Fruit fly (Drosophila melanogaster) whole organism, embryonic: ENCODE results near the gene CG5070.

Experiments
- Ada2b ChIP-seq: fragments of 200-800 bp; sonication (Bioruptor generic); IDR thresholded peaks from 2 replicates; pipeline ENCODE4 v1.3.6; 2022; ENCODE audit warnings: missing biosample characterization, missing genetic modification characterization
- B-H1 ChIP-seq: fragments of 200-800 bp; sonication (Bioruptor generic); IDR thresholded peaks from 3 replicates; pipeline ENCODE4 v1.3.6; 2022; ENCODE audit warnings: missing biosample characterization, missing genetic modification characterization
- CG14965 ChIP-seq: fragments of 200-800 bp; sonication (Bioruptor generic); optimal IDR thresholded peaks from 2 replicates; lab custom pipeline; 2016; ENCODE audit warnings: missing biosample characterization, missing genetic modification characterization, borderline replicate concordance
- CG15269 ChIP-seq: fragments of 200-800 bp; sonication (Bioruptor generic); optimal IDR thresholded peaks from 2 replicates; lab custom pipeline; 2018; ENCODE audit warnings: missing biosample characterization, mild to moderate bottlenecking, missing genetic modification characterization, moderate library complexity
- CG16813 ChIP-seq: fragments of 200-800 bp; sonication (Bioruptor generic); IDR thresholded peaks from 3 replicates; pipeline ENCODE4 v1.3.6; 2022; ENCODE audit warnings: missing biosample characterization, missing genetic modification characterization; ENCODE audit not compliant: partially characterized antibody
- CG17361 ChIP-seq: fragments of 200-800 bp; sonication (Bioruptor generic); IDR thresholded peaks from 3 replicates; pipeline ENCODE4 v1.3.6; 2022; ENCODE audit warnings: missing biosample characterization, missing genetic modification characterization
- CG17568 ChIP-seq: fragments of 200-800 bp; sonication (Bioruptor generic); optimal IDR thresholded peaks from 2 replicates; lab custom pipeline; 2018; ENCODE audit warnings: missing biosample characterization, mild to moderate bottlenecking, missing genetic modification characterization, moderate library complexity
- CG17612 ChIP-seq: fragments of 200-800 bp; sonication (Bioruptor generic); IDR thresholded peaks from 2 replicates; pipeline ENCODE4 v1.3.6; 2022; ENCODE audit warnings: missing biosample characterization, missing genetic modification characterization
- CG18599 ChIP-seq: fragments of 200-800 bp; sonication (Bioruptor generic); optimal IDR thresholded peaks from 3 replicates; lab custom pipeline; 2017; ENCODE audit warnings: missing biosample characterization, missing genetic modification characterization, mild to moderate bottlenecking, moderate library complexity, missing genetic modification reagents
- CG32767 ChIP-seq: fragments of 200-800 bp; sonication (Bioruptor generic); IDR thresholded peaks from 2 replicates; pipeline ENCODE4 v1.3.6; 2022; ENCODE audit warnings: missing biosample characterization, missing genetic modification characterization
- CG32772 ChIP-seq: fragments of 200-800 bp; sonication (Bioruptor generic); IDR thresholded peaks from 2 replicates; pipeline ENCODE4 v1.3.6; 2022; ENCODE audit warnings: missing biosample characterization, missing genetic modification characterization
- CG3838 ChIP-seq: fragments of 200-800 bp; sonication (Bioruptor generic); optimal IDR thresholded peaks from 3 replicates; lab custom pipeline; 2016; ENCODE audit warnings: missing biosample characterization, missing genetic modification characterization
- CG43689 ChIP-seq: fragments of 200-800 bp; sonication (Bioruptor generic); IDR thresholded peaks from 2 replicates; pipeline ENCODE4 v1.3.6; 2022; ENCODE audit warnings: missing biosample characterization, missing genetic modification characterization
- CG7928 ChIP-seq: fragments of 200-800 bp; sonication (Bioruptor generic); optimal IDR thresholded peaks from 2 replicates; lab custom pipeline; 2017; ENCODE audit warnings: missing biosample characterization, mild to moderate bottlenecking, missing genetic modification characterization
- CG8089 ChIP-seq: fragments of 200-800 bp; sonication (Bioruptor generic); optimal IDR thresholded peaks from 3 replicates; lab custom pipeline; 2016; ENCODE audit warnings: missing biosample characterization, missing genetic modification characterization
- CG8359 ChIP-seq: fragments of 200-800 bp; sonication (Bioruptor generic); optimal IDR thresholded peaks from 2 replicates; lab custom pipeline; 2017; ENCODE audit warnings: missing biosample characterization, mild to moderate bottlenecking, missing genetic modification characterization, borderline replicate concordance
- CG8388 ChIP-seq: fragments of 200-800 bp; sonication (Bioruptor generic); optimal IDR thresholded peaks from 2 replicates; lab custom pipeline; 2019; ENCODE audit warnings: missing biosample characterization, mild to moderate bottlenecking, missing genetic modification characterization, moderate library complexity
- CG8765 ChIP-seq: fragments of 200-800 bp; sonication (Bioruptor generic); IDR thresholded peaks from 2 replicates; pipeline ENCODE4 v1.3.6; 2022; ENCODE audit warnings: missing biosample characterization, missing genetic modification characterization
- CG9797 ChIP-seq: fragments of 200-800 bp; sonication (Bioruptor generic); optimal IDR thresholded peaks from 3 replicates; lab custom pipeline; 2018; ENCODE audit warnings: missing biosample characterization, mild to moderate bottlenecking, missing genetic modification characterization
- Dfd ChIP-seq, 2 experiments: fragments of >200 bp; optimal IDR thresholded peaks; 2 replicates each; lab custom pipeline; 2017; ENCODE audit warnings: missing biosample characterization in 2 of 2, missing genetic modification characterization in 2 of 2
- HLH54F ChIP-seq: fragments of 200-800 bp; sonication (Bioruptor generic); optimal IDR thresholded peaks from 3 replicates; lab custom pipeline; 2016; ENCODE audit warnings: missing biosample characterization, missing genetic modification characterization
- Med ChIP-seq: fragments of 200-800 bp; sonication (Bioruptor generic); peaks from one replicate; lab custom pipeline; 2016; ENCODE audit warnings: missing biosample characterization, missing genetic modification characterization, mild to moderate bottlenecking, inconsistent platforms, moderate library complexity
- Mes4 ChIP-seq: fragments of 200-800 bp; sonication (Bioruptor generic); optimal IDR thresholded peaks from 2 replicates; lab custom pipeline; 2016; ENCODE audit warnings: missing biosample characterization, missing genetic modification characterization
- Neu2 ChIP-seq: fragments of 200-800 bp; sonication (Bioruptor generic); optimal IDR thresholded peaks from 3 replicates; lab custom pipeline; 2016; ENCODE audit warnings: missing biosample characterization, missing genetic modification characterization, borderline replicate concordance
- Optix ChIP-seq: fragments of 200-800 bp; sonication (Bioruptor generic); IDR thresholded peaks from 3 replicates; pipeline ENCODE4 v1.3.6; 2022; ENCODE audit warnings: missing biosample characterization, missing genetic modification characterization
- Tbp ChIP-seq: fragments of >200 bp; optimal IDR thresholded peaks from 2 replicates; lab custom pipeline; 2018; ENCODE audit warnings: missing biosample characterization, missing genetic modification characterization
- amos ChIP-seq: fragments of 200-800 bp; sonication (Bioruptor generic); IDR thresholded peaks from 2 replicates; pipeline ENCODE4 v1.3.6; 2022; ENCODE audit warnings: missing biosample characterization, missing genetic modification characterization; ENCODE audit not compliant: partially characterized antibody
- az2 ChIP-seq: fragments of 200-800 bp; sonication (Bioruptor generic); optimal IDR thresholded peaks from 3 replicates; lab custom pipeline; 2016; ENCODE audit warnings: missing biosample characterization, missing genetic modification characterization
- bowl ChIP-seq: fragments of 200-800 bp; sonication (Bioruptor generic); IDR thresholded peaks from 2 replicates; pipeline ENCODE4 v1.3.6; 2022; ENCODE audit warnings: missing biosample characterization, missing genetic modification characterization
- cwo ChIP-seq: fragments of 200-800 bp; sonication (Bioruptor generic); optimal IDR thresholded peaks from 3 replicates; lab custom pipeline; 2017; ENCODE audit warnings: missing biosample characterization, missing genetic modification characterization, mild to moderate bottlenecking, moderate library complexity, missing genetic modification reagents
- disco-r ChIP-seq: fragments of 200-800 bp; sonication (Bioruptor generic); optimal IDR thresholded peaks from 2 replicates; lab custom pipeline; 2016; ENCODE audit warnings: missing biosample characterization, missing genetic modification characterization
- dpn ChIP-seq, 2 experiments: fragments of 200-800 bp; sonication (Bioruptor generic); optimal IDR thresholded peaks; 3 replicates each; lab custom pipeline; 2016; ENCODE audit warnings: missing biosample characterization in 2 of 2, missing genetic modification characterization in 2 of 2
- esg ChIP-seq: fragments of 200-800 bp; sonication (Bioruptor generic); conservative IDR thresholded peaks from 2 replicates; pipeline ENCODE4 v1.3.6; 2022; ENCODE audit warnings: missing biosample characterization, missing genetic modification characterization
- eve ChIP-seq, 2 experiments: fragments of >200 bp; optimal IDR thresholded peaks; 2 replicates each; lab custom pipeline; 2017; ENCODE audit warnings: missing biosample characterization in 2 of 2, missing genetic modification characterization in 2 of 2
- fd102C ChIP-seq: fragments of 200-800 bp; sonication (Bioruptor generic); optimal IDR thresholded peaks from 2 replicates; lab custom pipeline; 2018; ENCODE audit warnings: missing biosample characterization, mild to moderate bottlenecking, missing genetic modification characterization, moderate library complexity
- gro ChIP-seq: fragments of 200-800 bp; sonication (Bioruptor generic); optimal IDR thresholded peaks from 2 replicates; lab custom pipeline; 2016; ENCODE audit warnings: missing biosample characterization, missing genetic modification characterization
- jing ChIP-seq: fragments of 200-800 bp; sonication (Bioruptor generic); optimal IDR thresholded peaks from 2 replicates; lab custom pipeline; 2018; ENCODE audit warnings: missing biosample characterization, mild to moderate bottlenecking, missing genetic modification characterization
- lilli ChIP-seq: fragments of 200-800 bp; sonication (Bioruptor generic); optimal IDR thresholded peaks from 3 replicates; lab custom pipeline; 2016; ENCODE audit warnings: missing biosample characterization, missing genetic modification characterization
- maf-S ChIP-seq: fragments of 200-800 bp; sonication (Bioruptor generic); optimal IDR thresholded peaks from 2 replicates; lab custom pipeline; 2016; ENCODE audit warnings: missing biosample characterization, missing genetic modification characterization
- pan ChIP-seq, 4 experiments: fragments of >200 bp in 3 of 4; fragments of 200-800 bp in 1 of 4; sonication (Bioruptor generic) in 1 of 4; optimal IDR thresholded peaks in 3 of 4; IDR thresholded peaks in 1 of 4; 2 replicates each; pipeline versions ENCODE4 v1.3.6 to Lab custom; 2017 to 2022; ENCODE audit warnings: missing biosample characterization in 2 of 4, missing genetic modification characterization in 2 of 4, mixed read lengths in 1 of 4
- peb ChIP-seq: fragments of 200-800 bp; sonication (Bioruptor generic); IDR thresholded peaks from 2 replicates; pipeline ENCODE4 v1.3.6; 2022; ENCODE audit warnings: missing biosample characterization, missing genetic modification characterization
- pnt ChIP-seq: fragments of 200-800 bp; sonication (Bioruptor generic); optimal IDR thresholded peaks from 3 replicates; lab custom pipeline; 2016; ENCODE audit warnings: missing biosample characterization, missing genetic modification characterization
- psq ChIP-seq: fragments of 200-800 bp; sonication (Bioruptor generic); optimal IDR thresholded peaks from 2 replicates; lab custom pipeline; 2017; ENCODE audit warnings: missing biosample characterization, missing genetic modification characterization
- slbo ChIP-seq: fragments of 200-800 bp; sonication (Bioruptor generic); IDR thresholded peaks from 2 replicates; pipeline ENCODE4 v1.3.6; 2022; ENCODE audit warnings: missing biosample characterization, missing genetic modification characterization
- sqz ChIP-seq: fragments of 200-800 bp; sonication (Bioruptor generic); optimal IDR thresholded peaks from 3 replicates; lab custom pipeline; 2018; ENCODE audit warnings: missing biosample characterization, mild to moderate bottlenecking, missing genetic modification characterization
- tio ChIP-seq: fragments of 200-800 bp; sonication (Bioruptor generic); optimal IDR thresholded peaks from 2 replicates; lab custom pipeline; 2017; ENCODE audit warnings: missing biosample characterization, missing genetic modification characterization, inconsistent platforms
- ttk ChIP-seq: fragments of 200-800 bp; sonication (Bioruptor generic); IDR thresholded peaks from 2 replicates; pipeline ENCODE4 v2.1.2; 2022; ENCODE audit warnings: missing biosample characterization, missing genetic modification characterization
- twi ChIP-seq: fragments of 200-800 bp; optimal IDR thresholded peaks from 2 replicates; lab custom pipeline; 2019; ENCODE audit warnings: missing biosample characterization, mild to moderate bottlenecking, missing genetic modification characterization, moderate library complexity
- unc-4 ChIP-seq: fragments of 200-800 bp; sonication (Bioruptor generic); IDR thresholded peaks from 2 replicates; pipeline ENCODE4 v1.3.6; 2022; ENCODE audit warnings: missing biosample characterization, missing genetic modification characterization; ENCODE audit not compliant: partially characterized antibody
- usp ChIP-seq: fragments of >200 bp; optimal IDR thresholded peaks from 2 replicates; lab custom pipeline; 2017; ENCODE audit warnings: missing biosample characterization, missing genetic modification characterization

The CG5070 gene

DNA sequence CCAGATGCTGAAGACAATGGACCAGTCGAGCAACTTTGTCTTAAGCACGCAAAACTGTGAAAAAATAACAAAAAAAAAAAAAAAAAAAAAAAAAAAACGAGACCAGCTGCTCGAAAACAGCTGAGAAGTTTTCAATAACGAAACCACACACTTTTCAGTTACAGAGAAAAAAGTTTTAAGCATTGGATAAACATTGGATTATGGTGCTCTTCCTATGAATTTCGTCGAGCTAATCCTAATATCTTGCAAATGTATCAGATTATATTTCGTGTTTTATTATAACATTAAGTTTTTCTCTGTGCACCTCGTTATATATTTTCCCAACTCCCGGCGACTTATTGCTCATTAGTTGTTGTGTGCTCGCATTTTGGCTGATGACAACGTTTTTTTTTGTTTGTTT lies 26.4 kb upstream of the CG5070 start (continued):
- 0 out of 3 replicates have a peak, but pooled peaks have one; percentile 32 for TF ChIP-seq CG17361
- no peak for TF ChIP-seq CG8765
- TF ChIP-seq CG32767 (GFP tag; lab: Robert Waterston, UW), result no peak
- no peak for TF ChIP-seq CG17568 (GFP tag; lab: Kevin White, UChicago)
- peak; percentile 7 for TF ChIP-seq gro
- TF ChIP-seq Optix (GFP tag; lab: Robert Waterston, UW), result no peak
- no peak for TF ChIP-seq CG7928 (GFP tag; lab: Kevin White, UChicago)
- peak; percentile 34 for TF ChIP-seq cwo (GFP tag; lab: Kevin White, UChicago)
- no peak for TF ChIP-seq CG8359 (GFP tag; lab: Kevin White, UChicago)
- TF ChIP-seq CG8388, result peak; percentile 26
- TF ChIP-seq jing, result no peak
- peak; percentile 48 for TF ChIP-seq disco-r (GFP tag; lab: Kevin White, UChicago)
- TF ChIP-seq slbo (GFP tag; lab: Robert Waterston, UW), result peak; percentile 74
- TF ChIP-seq az2 (GFP tag; lab: Kevin White, UChicago), result peak; percentile 11
- TF ChIP-seq unc-4 (GFP tag; lab: Robert Waterston, UW), result no peak
- TF ChIP-seq CG32772 (GFP tag; lab: Robert Waterston, UW), result peak; percentile 49; the same call in 1 of the 2 replicates
- no peak for TF ChIP-seq fd102C (GFP tag; lab: Kevin White, UChicago)
- peak; percentile 68 for TF ChIP-seq esg (GFP tag; lab: Robert Waterston, UW)
- no peak for TF ChIP-seq pan (optimal IDR thresholded peaks at IDR 0.05; lab: Kevin White, UChicago)
- TF ChIP-seq pan (GFP tag; optimal IDR thresholded peaks at IDR 0.05 in 1 of 2, IDR thresholded peaks at IDR 0.05 in 1 of 2), result peak in 1 of 2 experiments; percentile 74
- TF ChIP-seq Ada2b (GFP tag; lab: Robert Waterston, UW), result peak; percentile 68
- peak; percentile 80 for TF ChIP-seq Med
- TF ChIP-seq twi, result no peak
- peak; percentile 47 for TF ChIP-seq lilli
- TF ChIP-seq maf-S (GFP tag; lab: Kevin White, UChicago), result no peak
- TF ChIP-seq CG43689 (GFP tag; lab: Robert Waterston, UW), result no peak
- TF ChIP-seq CG3838, result no peak
- peak; percentile 26 for TF ChIP-seq CG8089
- no peak for TF ChIP-seq Tbp (GFP tag; lab: Kevin White, UChicago)
- peak; percentile 38 for TF ChIP-seq pnt (GFP tag; lab: Kevin White, UChicago)
- TF ChIP-seq ttk, result peak; percentile 48
- no peak for TF ChIP-seq psq (GFP tag; lab: Kevin White, UChicago)
- TF ChIP-seq amos (GFP tag; lab: Robert Waterston, UW), result no peak
- TF ChIP-seq eve (GFP tag; optimal IDR thresholded peaks at IDR 0.05; lab: Kevin White, UChicago), result peak in 1 of 2 experiments; percentile 47
- TF ChIP-seq peb (GFP tag; lab: Robert Waterston, UW), result 0 out of 2 replicates have a peak, but pooled peaks have one; percentile 19
- TF ChIP-seq CG14965 (GFP tag; lab: Kevin White, UChicago), result no peak
- TF ChIP-seq CG9797 (GFP tag; lab: Kevin White, UChicago), result no peak
- TF ChIP-seq CG15269 (tag; lab: Kevin White, UChicago), result peak; percentile 85
- no peak for TF ChIP-seq CG17612
- no peak for TF ChIP-seq Dfd (GFP tag; optimal IDR thresholded peaks at IDR 0.05; lab: Kevin White, UChicago)
- peak; percentile 41 to 50 for TF ChIP-seq dpn (GFP tag; optimal IDR thresholded peaks at IDR 0.05; lab: Kevin White, UChicago)
- TF ChIP-seq HLH54F (GFP tag; lab: Kevin White, UChicago), result peak; percentile 34
- TF ChIP-seq CG16813, result no peak
- TF ChIP-seq CG18599 (GFP tag; lab: Kevin White, UChicago), result peak; percentile 53
- TF ChIP-seq sqz (GFP tag; lab: Kevin White, UChicago), result peak; percentile 56
- peak; percentile 30; the same call in 2 of the 3 replicates for TF ChIP-seq B-H1 (GFP tag; lab: Robert Waterston, UW)
- 0 out of 2 replicates have a peak, but pooled peaks have one; percentile 23 for TF ChIP-seq bowl (GFP tag; lab: Robert Waterston, UW)
- TF ChIP-seq Mes4 (GFP tag; lab: Kevin White, UChicago), result peak; percentile 44
- TF ChIP-seq Neu2 (GFP tag; lab: Kevin White, UChicago), result no peak
- peak; percentile 43 for TF ChIP-seq tio (GFP tag; lab: Kevin White, UChicago)
- no peak for TF ChIP-seq usp
